Fruit fly (Drosophila melanogaster) whole organism, embryonic: ENCODE results near the gene SerRS-m.

Source experiments
- Asciz ChIP-seq: fragments of 200-800 bp; sonication (Bioruptor generic); optimal IDR thresholded peaks from 2 replicates; lab custom pipeline; 2017; ENCODE audit warnings: missing biosample characterization, mild to moderate bottlenecking, missing genetic modification characterization, missing genetic modification reagents
- B-H2 ChIP-seq: fragments of 200-800 bp; sonication (Bioruptor generic); optimal IDR thresholded peaks from 2 replicates; lab custom pipeline; 2018; ENCODE audit warnings: missing biosample characterization, mild to moderate bottlenecking, missing genetic modification characterization
- CG10267 ChIP-seq: fragments of 200-800 bp; sonication (Bioruptor generic); optimal IDR thresholded peaks from 2 replicates; lab custom pipeline; 2018; ENCODE audit warnings: missing biosample characterization, mild to moderate bottlenecking, missing genetic modification characterization, moderate library complexity
- CG10431 ChIP-seq: fragments of 200-800 bp; sonication (Bioruptor generic); optimal IDR thresholded peaks from 3 replicates; lab custom pipeline; 2018; ENCODE audit warnings: missing biosample characterization, mild to moderate bottlenecking, missing genetic modification characterization
- CG12769 ChIP-seq: fragments of 200-800 bp; sonication (Bioruptor generic); optimal IDR thresholded peaks from 2 replicates; lab custom pipeline; 2019; ENCODE audit warnings: missing biosample characterization, mild to moderate bottlenecking, missing genetic modification characterization, moderate library complexity
- CG13287 ChIP-seq: fragments of 200-800 bp; sonication (Bioruptor generic); IDR thresholded peaks from 2 replicates; pipeline ENCODE4 v1.3.6; 2022; ENCODE audit warnings: missing biosample characterization, missing genetic modification characterization; ENCODE audit not compliant: partially characterized antibody
- CG13424 ChIP-seq: fragments of 200-800 bp; sonication (Bioruptor generic); optimal IDR thresholded peaks from 2 replicates; lab custom pipeline; 2019; ENCODE audit warnings: missing biosample characterization, mild to moderate bottlenecking, missing genetic modification characterization, moderate library complexity
- CG1647 ChIP-seq: fragments of 200-800 bp; sonication (Bioruptor generic); optimal IDR thresholded peaks from 3 replicates; lab custom pipeline; 2016; ENCODE audit warnings: missing biosample characterization, missing genetic modification characterization
- CG16813 ChIP-seq: fragments of 200-800 bp; sonication (Bioruptor generic); IDR thresholded peaks from 3 replicates; pipeline ENCODE4 v1.3.6; 2022; ENCODE audit warnings: missing biosample characterization, missing genetic modification characterization; ENCODE audit not compliant: partially characterized antibody
- CG17802 ChIP-seq: fragments of 200-800 bp; sonication (Bioruptor generic); optimal IDR thresholded peaks from 2 replicates; lab custom pipeline; 2018; ENCODE audit warnings: missing biosample characterization, mild to moderate bottlenecking, missing genetic modification characterization, moderate library complexity
- CG1832 ChIP-seq: fragments of 200-800 bp; sonication (Bioruptor generic); optimal IDR thresholded peaks from 2 replicates; lab custom pipeline; 2017; ENCODE audit warnings: missing biosample characterization, mild to moderate bottlenecking, missing genetic modification characterization, inconsistent platforms
- CG2120 ChIP-seq: fragments of 200-800 bp; sonication (Bioruptor generic); optimal IDR thresholded peaks from 3 replicates; lab custom pipeline; 2016; ENCODE audit warnings: missing biosample characterization, missing genetic modification characterization
- CG32532 ChIP-seq: fragments of 200-800 bp; sonication (Bioruptor generic); IDR thresholded peaks from 2 replicates; pipeline ENCODE4 v1.3.6; 2022; ENCODE audit warnings: missing biosample characterization, missing genetic modification characterization
- CG4424 ChIP-seq: fragments of 200-800 bp; sonication (Bioruptor generic); optimal IDR thresholded peaks from 3 replicates; lab custom pipeline; 2016; ENCODE audit warnings: missing biosample characterization, missing genetic modification characterization
- CG4617 ChIP-seq: fragments of 200-800 bp; sonication (Bioruptor generic); optimal IDR thresholded peaks from 3 replicates; lab custom pipeline; 2016; ENCODE audit warnings: missing biosample characterization, missing genetic modification characterization, borderline replicate concordance
- CG7839 ChIP-seq: fragments of 200-800 bp; sonication (Bioruptor generic); optimal IDR thresholded peaks from 3 replicates; lab custom pipeline; 2018; ENCODE audit warnings: missing biosample characterization, mild to moderate bottlenecking, missing genetic modification characterization, moderate library complexity
- CG7928 ChIP-seq: fragments of 200-800 bp; sonication (Bioruptor generic); optimal IDR thresholded peaks from 2 replicates; lab custom pipeline; 2017; ENCODE audit warnings: missing biosample characterization, mild to moderate bottlenecking, missing genetic modification characterization
- CG8281 ChIP-seq: fragments of 200-800 bp; sonication (Bioruptor generic); optimal IDR thresholded peaks from 2 replicates; lab custom pipeline; 2018; ENCODE audit warnings: missing biosample characterization, mild to moderate bottlenecking, missing genetic modification characterization, moderate library complexity
- CG8359 ChIP-seq: fragments of 200-800 bp; sonication (Bioruptor generic); optimal IDR thresholded peaks from 2 replicates; lab custom pipeline; 2017; ENCODE audit warnings: missing biosample characterization, mild to moderate bottlenecking, missing genetic modification characterization, borderline replicate concordance
- CG8944 ChIP-seq: fragments of 200-800 bp; sonication (Bioruptor generic); optimal IDR thresholded peaks from 3 replicates; lab custom pipeline; 2016; ENCODE audit warnings: missing biosample characterization, missing genetic modification characterization
- GATAe ChIP-seq: fragments of 200-800 bp; sonication (Bioruptor generic); conservative IDR thresholded peaks from 2 replicates; pipeline ENCODE4 v1.3.6; 2022; ENCODE audit warnings: missing biosample characterization, missing genetic modification characterization
- HmgZ ChIP-seq: fragments of 200-800 bp; sonication (Bioruptor generic); optimal IDR thresholded peaks from 2 replicates; lab custom pipeline; 2018; ENCODE audit warnings: missing biosample characterization, mild to moderate bottlenecking, missing genetic modification characterization
- Hmr ChIP-seq: fragments of 200-800 bp; sonication (Bioruptor generic); optimal IDR thresholded peaks from 3 replicates; lab custom pipeline; 2017; ENCODE audit warnings: mild to moderate bottlenecking, missing biosample characterization, missing genetic modification reagents, missing genetic modification characterization
- Mrtf ChIP-seq: fragments of 200-800 bp; sonication (Bioruptor generic); IDR thresholded peaks from 3 replicates; pipeline ENCODE4 v1.3.6; 2022; ENCODE audit warnings: missing biosample characterization, missing genetic modification characterization
- NC2α ChIP-seq: fragments of 200-800 bp; sonication (Bioruptor generic); optimal IDR thresholded peaks from 2 replicates; lab custom pipeline; 2016; ENCODE audit warnings: missing biosample characterization, missing genetic modification characterization
- Nf-YA ChIP-seq: fragments of 200-800 bp; sonication (Bioruptor generic); IDR thresholded peaks from 2 replicates; pipeline ENCODE4 v1.3.6; 2022; ENCODE audit warnings: missing biosample characterization, missing genetic modification characterization
- PHDP ChIP-seq: fragments of 200-800 bp; sonication (Bioruptor generic); optimal IDR thresholded peaks from 3 replicates; lab custom pipeline; 2018; ENCODE audit warnings: missing biosample characterization, mild to moderate bottlenecking, missing genetic modification characterization, moderate library complexity
- Usf ChIP-seq: fragments of 200-800 bp; sonication (Bioruptor generic); optimal IDR thresholded peaks from 2 replicates; lab custom pipeline; 2017; ENCODE audit warnings: missing genotype, missing biosample characterization, missing genetic modification characterization
- YL-1 ChIP-seq: fragments of 200-800 bp; sonication (Bioruptor generic); optimal IDR thresholded peaks from 3 replicates; lab custom pipeline; 2017; ENCODE audit warnings: missing biosample characterization, mild to moderate bottlenecking, missing genetic modification characterization
- ash1 ChIP-seq: fragments of 200-800 bp; sonication (Bioruptor generic); optimal IDR thresholded peaks from 2 replicates; lab custom pipeline; 2018; ENCODE audit warnings: missing biosample characterization, mild to moderate bottlenecking, missing genetic modification characterization
- bab2 ChIP-seq: fragments of 200-800 bp; sonication (Bioruptor generic); optimal IDR thresholded peaks from 2 replicates; lab custom pipeline; 2016; ENCODE audit warnings: missing biosample characterization, missing genetic modification characterization
- bcd ChIP-seq: fragments of 200-800 bp; sonication (Bioruptor generic); optimal IDR thresholded peaks from 2 replicates; lab custom pipeline; 2017; ENCODE audit warnings: missing biosample characterization, mild to moderate bottlenecking, missing genetic modification characterization
- chinmo ChIP-seq: fragments of 200-800 bp; sonication (Bioruptor generic); IDR thresholded peaks from 4 replicates; pipeline ENCODE4 v1.3.6; 2022; ENCODE audit warnings: missing biosample characterization, missing genetic modification characterization; ENCODE audit not compliant: partially characterized antibody
- cwo ChIP-seq: fragments of 200-800 bp; sonication (Bioruptor generic); optimal IDR thresholded peaks from 3 replicates; lab custom pipeline; 2017; ENCODE audit warnings: missing biosample characterization, missing genetic modification characterization, mild to moderate bottlenecking, moderate library complexity, missing genetic modification reagents
- dan ChIP-seq: fragments of 200-800 bp; sonication (Bioruptor generic); IDR thresholded peaks from 2 replicates; pipeline ENCODE4 v1.3.6; 2022; ENCODE audit warnings: missing biosample characterization, missing genetic modification characterization
- eve ChIP-seq, 2 experiments: fragments of >200 bp; optimal IDR thresholded peaks; 2 replicates each; lab custom pipeline; 2017; ENCODE audit warnings: missing biosample characterization in 2 of 2, missing genetic modification characterization in 2 of 2
- exex ChIP-seq: fragments of 200-800 bp; sonication (Bioruptor generic); optimal IDR thresholded peaks from 4 replicates; lab custom pipeline; 2018; ENCODE audit warnings: missing biosample characterization, mild to moderate bottlenecking, missing genetic modification characterization, moderate library complexity
- fd96Cb ChIP-seq: fragments of 200-800 bp; sonication (Bioruptor generic); optimal IDR thresholded peaks from 2 replicates; lab custom pipeline; 2018; ENCODE audit warnings: missing biosample characterization, mild to moderate bottlenecking, missing genetic modification characterization, moderate library complexity
- gcm2 ChIP-seq: fragments of 200-800 bp; sonication (Bioruptor generic); optimal IDR thresholded peaks from 2 replicates; lab custom pipeline; 2016; ENCODE audit warnings: missing biosample characterization, missing genetic modification characterization
- grn ChIP-seq: fragments of 200-800 bp; sonication (Bioruptor generic); optimal IDR thresholded peaks from 3 replicates; lab custom pipeline; 2017; ENCODE audit warnings: missing biosample characterization, missing genetic modification characterization
- hbn ChIP-seq: fragments of 200-800 bp; sonication (Bioruptor generic); IDR thresholded peaks from 2 replicates; pipeline ENCODE4 v1.3.6; 2022; ENCODE audit warnings: missing biosample characterization, missing genetic modification characterization; ENCODE audit not compliant: partially characterized antibody
- lab ChIP-seq: fragments of 200-800 bp; sonication (Bioruptor generic); optimal IDR thresholded peaks from 3 replicates; lab custom pipeline; 2017; ENCODE audit warnings: missing biosample characterization, missing genetic modification characterization, mild to moderate bottlenecking, moderate library complexity, missing genetic modification reagents
- lbe ChIP-seq: fragments of 200-800 bp; sonication (Bioruptor generic); optimal IDR thresholded peaks from 2 replicates; lab custom pipeline; 2016; ENCODE audit warnings: missing biosample characterization, mild to moderate bottlenecking, missing genetic modification characterization
- lilli ChIP-seq: fragments of 200-800 bp; sonication (Bioruptor generic); optimal IDR thresholded peaks from 3 replicates; lab custom pipeline; 2016; ENCODE audit warnings: missing biosample characterization, missing genetic modification characterization
- nmo ChIP-seq: fragments of 200-800 bp; sonication (Bioruptor generic); optimal IDR thresholded peaks from 2 replicates; lab custom pipeline; 2018; ENCODE audit warnings: missing biosample characterization, mild to moderate bottlenecking, missing genetic modification characterization, moderate library complexity
- onecut ChIP-seq: fragments of 200-800 bp; sonication (Bioruptor generic); IDR thresholded peaks from 2 replicates; pipeline ENCODE4 v1.3.6; 2022; ENCODE audit warnings: missing biosample characterization, missing genetic modification characterization
- slou ChIP-seq: fragments of 200-800 bp; sonication (Bioruptor generic); optimal IDR thresholded peaks from 3 replicates; lab custom pipeline; 2016; ENCODE audit warnings: missing biosample characterization, missing genetic modification characterization
- trem ChIP-seq: fragments of 200-800 bp; optimal IDR thresholded peaks from 3 replicates; lab custom pipeline; 2019; ENCODE audit warnings: missing biosample characterization, mild to moderate bottlenecking, missing genetic modification characterization, moderate library complexity
- wek ChIP-seq: fragments of 200-800 bp; sonication (Bioruptor generic); optimal IDR thresholded peaks from 3 replicates; lab custom pipeline; 2018; ENCODE audit warnings: missing biosample characterization, mild to moderate bottlenecking, missing genetic modification characterization, moderate library complexity
- zfh1 ChIP-seq: fragments of 200-800 bp; sonication (Bioruptor generic); IDR thresholded peaks from 3 replicates; pipeline ENCODE4 v1.3.6; 2022; ENCODE audit warnings: missing biosample characterization, missing genetic modification characterization

SerRS-m gene

dm6 chr3R:15297904-15298303, 42.6 kb upstream of the SerRS-m start (continued):
- TF ChIP-seq nmo (GFP tag; lab: Kevin White, UChicago) (no peak), CG13287 (GFP tag; lab: Robert Waterston, UW) (0 out of 2 replicates have a peak, but pooled peaks have one; percentile 14), NC2α (GFP tag; lab: Kevin White, UChicago) (no peak), trem (tag; lab: Kevin White, UChicago) (no peak), B-H2 (GFP tag; lab: Kevin White, UChicago) (no peak), CG16813 (GFP tag; lab: Robert Waterston, UW) (no peak), zfh1 (GFP tag; lab: Robert Waterston, UW) (no peak), eve (GFP tag; optimal IDR thresholded peaks at IDR 0.05; lab: Kevin White, UChicago) (peak in 1 of 2 experiments; percentile 2), CG1647 (GFP tag; lab: Kevin White, UChicago) (no peak), Usf (GFP tag; lab: Kevin White, UChicago) (no peak), GATAe (GFP tag; lab: Robert Waterston, UW) (peak; percentile 42; the same call in 1 of the 2 replicates), CG12769 (tag; lab: Kevin White, UChicago) (no peak), dan (GFP tag; lab: Robert Waterston, UW) (no peak), CG10431 (GFP tag; lab: Kevin White, UChicago) (no peak), YL-1 (no peak), lbe (GFP tag; lab: Kevin White, UChicago) (no peak), CG7839 (tag; lab: Kevin White, UChicago) (no peak), fd96Cb (tag; lab: Kevin White, UChicago) (no peak), exex (tag; lab: Kevin White, UChicago) (peak; percentile 67), wek (GFP tag; lab: Kevin White, UChicago) (no peak), bcd (GFP tag; lab: Kevin White, UChicago) (no peak), Asciz (GFP tag; lab: Kevin White, UChicago) (no peak), onecut (GFP tag; lab: Robert Waterston, UW) (no peak), slou (GFP tag; lab: Kevin White, UChicago) (no peak), lilli (no peak), CG32532 (GFP tag; lab: Robert Waterston, UW) (peak; percentile 5; the same call in 1 of the 2 replicates), CG8281 (tag; lab: Kevin White, UChicago) (no peak), Mrtf (no peak), PHDP (tag; lab: Kevin White, UChicago) (no peak), gcm2 (no peak), hbn (no peak), cwo (GFP tag; lab: Kevin White, UChicago) (peak; percentile 12), HmgZ (tag; lab: Kevin White, UChicago) (no peak), CG1832 (GFP tag; lab: Kevin White, UChicago) (no peak), CG4617 (GFP tag; lab: Kevin White, UChicago) (no peak), CG17802 (no peak), CG8359 (no peak), CG4424 (GFP tag; lab: Kevin White, UChicago) (no peak), bab2 (no peak), CG7928 (GFP tag; lab: Kevin White, UChicago) (no peak), lab (GFP tag; lab: Kevin White, UChicago) (peak; percentile 46), Hmr (GFP tag; lab: Kevin White, UChicago) (no peak), Nf-YA (no peak), grn (GFP tag; lab: Kevin White, UChicago) (peak; percentile 27), CG2120 (GFP tag; lab: Kevin White, UChicago) (no peak), ash1 (no peak), CG10267 (tag; lab: Kevin White, UChicago) (no peak), chinmo (peak; percentile 87; the same call in 3 of the 4 replicates), CG13424 (no peak), CG8944 (no peak)
